Worm (Caenorhabditis elegans) whole organism, mixed stage, embryonic: ENCODE results near the gene bcc-1.

ENCODE experiments used
- bed-3 ChIP-seq: fragments of 200-800 bp; sonication (Bioruptor generic); optimal IDR thresholded peaks from 3 replicates; lab custom pipeline; 2018; ENCODE audit warnings: mild to moderate bottlenecking, missing genetic modification characterization, moderate library complexity, missing compliant biosample characterization
- blmp-1 ChIP-seq: fragments of 150-350 bp; optimal IDR thresholded peaks from 2 replicates; lab custom pipeline; 2014; ENCODE audit warnings: missing biosample characterization, missing genetic modification characterization
- ceh-43 ChIP-seq: fragments of 200-800 bp; sonication (Bioruptor generic); optimal IDR thresholded peaks from 2 replicates; lab custom pipeline; 2018; ENCODE audit warnings: mild to moderate bottlenecking, missing genetic modification characterization, moderate library complexity, missing compliant biosample characterization
- ceh-83 ChIP-seq: fragments of 200-800 bp; sonication (Bioruptor generic); optimal IDR thresholded peaks from 2 replicates; lab custom pipeline; 2018; ENCODE audit warnings: mild to moderate bottlenecking, missing genetic modification characterization, missing compliant biosample characterization
- ces-1 ChIP-seq: fragments of 150-350 bp; optimal IDR thresholded peaks from 2 replicates; lab custom pipeline; 2014; ENCODE audit warnings: missing biosample characterization, missing genetic modification reagents, missing genetic modification characterization
- cnd-1 ChIP-seq: fragments of 200-800 bp; sonication (Bioruptor generic); optimal IDR thresholded peaks from 2 replicates; lab custom pipeline; 2018; ENCODE audit warnings: mild to moderate bottlenecking, missing genetic modification characterization, missing compliant biosample characterization
- drap-1 ChIP-seq: fragments of 200-800 bp; sonication (Bioruptor generic); optimal IDR thresholded peaks from 3 replicates; lab custom pipeline; 2018; ENCODE audit warnings: mild to moderate bottlenecking, missing genetic modification characterization, missing compliant biosample characterization
- elt-1 ChIP-seq: sonication (generic microtip); optimal IDR thresholded peaks from 2 replicates; lab custom pipeline; 2017; ENCODE audit warnings: missing genetic modification characterization, mild to moderate bottlenecking, missing compliant biosample characterization, antibody characterized with exemption, moderate library complexity, borderline replicate concordance; ENCODE audit not compliant: insufficient read depth
- elt-3 ChIP-seq: fragments of 150-350 bp; optimal IDR thresholded peaks from 2 replicates; lab custom pipeline; 2014; ENCODE audit warnings: missing biosample characterization, missing genetic modification characterization
- ham-2 ChIP-seq: fragments of 200-800 bp; sonication (Bioruptor generic); optimal IDR thresholded peaks from 2 replicates; lab custom pipeline; 2018; ENCODE audit warnings: mild to moderate bottlenecking, missing genetic modification characterization, missing compliant biosample characterization
- hlh-1 ChIP-seq: fragments of 150-350 bp; optimal IDR thresholded peaks from 2 replicates; lab custom pipeline; 2014; ENCODE audit warnings: missing biosample characterization, missing genetic modification reagents, missing genetic modification characterization
- lin-13 ChIP-seq: fragments of 150-350 bp; optimal IDR thresholded peaks from 2 replicates; lab custom pipeline; 2014; ENCODE audit warnings: missing biosample characterization, missing genetic modification characterization
- lin-32 ChIP-seq: fragments of 200-800 bp; sonication (Bioruptor generic); optimal IDR thresholded peaks from 2 replicates; lab custom pipeline; 2018; ENCODE audit warnings: mild to moderate bottlenecking, missing genetic modification characterization, missing compliant biosample characterization
- lsy-2 ChIP-seq: fragments of 150-350 bp; optimal IDR thresholded peaks from 2 replicates; lab custom pipeline; 2014; ENCODE audit warnings: missing biosample characterization, missing genetic modification characterization
- mab-5 ChIP-seq: fragments of 150-350 bp; optimal IDR thresholded peaks from 2 replicates; lab custom pipeline; 2014; ENCODE audit warnings: missing biosample characterization, missing genetic modification characterization
- mep-1 ChIP-seq: fragments of 150-350 bp; optimal IDR thresholded peaks from 2 replicates; lab custom pipeline; 2017; ENCODE audit warnings: missing biosample characterization, missing genetic modification reagents, missing genetic modification characterization, inconsistent platforms
- mls-2 ChIP-seq: sonication (generic microtip); optimal IDR thresholded peaks from 2 replicates; lab custom pipeline; 2016; ENCODE audit warnings: mild to moderate bottlenecking, missing genetic modification characterization, moderate library complexity, missing compliant biosample characterization
- nhr-12 ChIP-seq: fragments of 150-350 bp; optimal IDR thresholded peaks from 2 replicates; lab custom pipeline; 2014; ENCODE audit warnings: missing biosample characterization, missing genetic modification characterization
- nhr-2 ChIP-seq: fragments of 150-350 bp; optimal IDR thresholded peaks from 2 replicates; lab custom pipeline; 2014; ENCODE audit warnings: missing biosample characterization, missing genetic modification characterization
- nhr-237 ChIP-seq: fragments of 150-350 bp; optimal IDR thresholded peaks from 2 replicates; lab custom pipeline; 2014; ENCODE audit warnings: missing biosample characterization, missing genetic modification characterization
- nhr-28 ChIP-seq: fragments of 150-350 bp; optimal IDR thresholded peaks from 2 replicates; lab custom pipeline; 2014; ENCODE audit warnings: missing biosample characterization, missing genetic modification characterization
- nhr-76 ChIP-seq: sonication (generic microtip); optimal IDR thresholded peaks from 2 replicates; lab custom pipeline; 2017; ENCODE audit warnings: missing biosample characterization, missing genetic modification characterization
- pha-4 ChIP-seq: fragments of 150-350 bp; optimal IDR thresholded peaks from 2 replicates; lab custom pipeline; 2018; ENCODE audit warnings: missing biosample characterization, missing genetic modification reagents, missing genetic modification characterization
- sem-2 ChIP-seq: fragments of 200-800 bp; sonication (Bioruptor generic); optimal IDR thresholded peaks from 2 replicates; lab custom pipeline; 2018; ENCODE audit warnings: mild to moderate bottlenecking, missing genetic modification characterization, missing compliant biosample characterization
- snpc-4 ChIP-seq: fragments of 150-350 bp; optimal IDR thresholded peaks from 2 replicates; lab custom pipeline; 2014; ENCODE audit warnings: missing biosample characterization, missing genetic modification characterization
- sptf-1 ChIP-seq: sonication (generic microtip); optimal IDR thresholded peaks from 2 replicates; lab custom pipeline; 2017; ENCODE audit warnings: mild to moderate bottlenecking, missing genetic modification characterization, moderate library complexity, missing compliant biosample characterization
- tbx-8 ChIP-seq: fragments of 200-800 bp; sonication (Bioruptor generic); optimal IDR thresholded peaks from 2 replicates; lab custom pipeline; 2018; ENCODE audit warnings: mild to moderate bottlenecking, missing genetic modification characterization, moderate library complexity, missing compliant biosample characterization
- unc-120 ChIP-seq: sonication (generic microtip); optimal IDR thresholded peaks from 2 replicates; lab custom pipeline; 2017; ENCODE audit warnings: missing genetic modification characterization, missing compliant biosample characterization; ENCODE audit not compliant: poor library complexity, severe bottlenecking
- unc-39 ChIP-seq: fragments of 150-350 bp; optimal IDR thresholded peaks from 2 replicates; lab custom pipeline; 2014; ENCODE audit warnings: missing biosample characterization, missing genetic modification characterization
- unc-62 ChIP-seq: fragments of 150-350 bp; optimal IDR thresholded peaks from 2 replicates; lab custom pipeline; 2014; ENCODE audit warnings: missing biosample characterization, missing genetic modification reagents, missing genetic modification characterization
- zip-8 ChIP-seq: fragments of 150-350 bp; optimal IDR thresholded peaks from 2 replicates; lab custom pipeline; 2014; ENCODE audit warnings: missing biosample characterization, missing genetic modification characterization
- ztf-11 ChIP-seq: fragments of 150-350 bp; optimal IDR thresholded peaks from 2 replicates; lab custom pipeline; 2014; ENCODE audit warnings: missing biosample characterization, missing genetic modification characterization

The bcc-1 gene

DNA sequence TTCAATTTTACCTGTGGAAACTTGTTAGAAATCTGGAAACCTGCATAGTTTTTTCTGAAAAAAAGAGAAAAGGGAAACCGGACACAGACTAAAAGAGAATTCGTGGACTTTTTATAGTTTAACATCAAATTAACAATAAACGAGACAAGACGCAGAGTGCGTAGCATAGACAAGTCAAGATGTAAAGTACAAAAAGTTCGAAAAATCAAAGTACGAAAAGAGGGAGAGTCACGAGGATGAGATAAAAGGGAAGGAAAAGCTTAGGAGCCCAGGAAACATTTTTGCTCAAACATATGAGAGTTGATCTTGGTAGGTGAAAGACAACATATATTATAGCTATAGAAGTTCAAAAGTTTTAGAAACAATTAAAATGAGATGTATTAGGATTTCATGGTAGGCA, 5.4 kb upstream of the bcc-1 start, which contains the start of gene M7.12:
Gene M7.12, minus strand, starts transcription at position 188 of the 400 bp plus-strand sequence.
- TF ChIP-seq lsy-2 (tag; lab: Kevin White, UChicago) (no peak), tbx-8 (GFP tag; lab: Kevin White, UChicago) (no peak), lin-32 (GFP tag; lab: Kevin White, UChicago) (no peak), nhr-2 (no peak), zip-8 (tag; lab: Kevin White, UChicago) (no peak), nhr-76 (tag; lab: Kevin White, UChicago) (no peak), unc-39 (tag; lab: Kevin White, UChicago) (no peak), mep-1 (tag; lab: Kevin White, UChicago) (no peak), drap-1 (GFP tag; lab: Kevin White, UChicago) (no peak), ztf-11 (tag; lab: Kevin White, UChicago) (no peak), sptf-1 (tag; lab: Kevin White, UChicago) (no peak), ham-2 (GFP tag; lab: Kevin White, UChicago) (no peak)

DNA sequence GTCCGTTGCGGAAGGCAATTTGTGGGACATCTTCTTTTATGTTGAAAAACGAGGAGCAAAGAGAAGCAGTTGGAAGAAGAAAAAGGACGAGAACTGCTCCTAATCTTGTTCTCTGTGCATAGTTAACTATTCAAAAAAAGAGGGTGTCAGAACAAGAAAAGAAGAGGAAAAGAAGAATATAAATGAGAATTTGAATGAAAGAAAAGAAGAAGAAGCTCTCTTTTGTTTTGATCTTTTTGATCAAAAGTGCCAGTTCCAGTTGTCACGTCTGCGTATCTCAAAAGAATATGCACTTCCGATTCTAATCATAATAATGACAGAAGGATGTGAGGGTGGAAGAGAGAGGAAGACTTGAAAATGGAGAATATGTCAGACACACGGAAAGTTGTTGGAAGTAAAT, 2.6 kb upstream of the bcc-1 start, which contains the start of gene M7.8:
Gene M7.8, minus strand, starts transcription at position 112 of the 400 bp plus-strand sequence.
- TF ChIP-seq elt-3: no peak
- TF ChIP-seq mab-5 (tag; lab: Kevin White, UChicago): no peak
- TF ChIP-seq hlh-1 (tag; lab: Kevin White, UChicago): no peak
- no peak for TF ChIP-seq cnd-1 (tag; lab: Kevin White, UChicago)
- TF ChIP-seq blmp-1: no peak
- peak; percentile 53 for TF ChIP-seq ces-1 (GFP tag; lab: Kevin White, UChicago)
- no peak for TF ChIP-seq pha-4 (tag; lab: Kevin White, UChicago)
- no peak for TF ChIP-seq mls-2 (tag; lab: Kevin White, UChicago)
- TF ChIP-seq unc-39 (tag; lab: Kevin White, UChicago): no peak
- TF ChIP-seq unc-62 (GFP tag; lab: Kevin White, UChicago): peak; percentile 32
- no peak for TF ChIP-seq lin-13 (tag; lab: Kevin White, UChicago)
- TF ChIP-seq sem-2 (GFP tag; lab: Kevin White, UChicago): no peak
- TF ChIP-seq ceh-83: no peak
- TF ChIP-seq unc-120 (tag; lab: Kevin White, UChicago): no peak

DNA sequence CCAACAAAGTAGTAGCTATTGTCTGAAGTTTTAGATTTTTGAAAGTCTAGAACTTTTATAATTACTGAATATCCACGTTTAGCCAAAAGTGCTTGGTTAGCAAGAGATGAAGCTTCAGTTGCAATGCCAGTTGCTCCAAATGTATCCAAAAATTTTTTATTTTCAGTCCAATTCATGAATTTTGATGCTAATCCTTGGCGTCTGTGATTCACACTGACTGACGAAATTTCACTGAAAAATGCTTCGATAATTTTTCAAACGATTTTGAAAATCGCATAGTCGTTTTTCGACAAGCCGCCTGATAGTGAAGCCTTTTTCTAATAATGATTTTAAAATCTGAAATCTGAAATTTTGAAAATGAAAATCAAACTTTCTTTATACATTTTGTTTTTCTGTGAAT, 1.7 kb upstream of the bcc-1 start:
- TF ChIP-seq cnd-1 (tag; lab: Kevin White, UChicago) (no peak), snpc-4 (tag; lab: Kevin White, UChicago) (no peak), ceh-43 (GFP tag; lab: Kevin White, UChicago) (no peak), nhr-76 (tag; lab: Kevin White, UChicago) (no peak), zip-8 (tag; lab: Kevin White, UChicago) (no peak), nhr-2 (no peak), unc-62 (GFP tag; lab: Kevin White, UChicago) (no peak), lin-13 (tag; lab: Kevin White, UChicago) (no peak), blmp-1 (no peak), tbx-8 (GFP tag; lab: Kevin White, UChicago) (no peak), drap-1 (GFP tag; lab: Kevin White, UChicago) (no peak), bed-3 (no peak), nhr-28 (no peak), nhr-12 (tag; lab: Kevin White, UChicago) (no peak), mab-5 (tag; lab: Kevin White, UChicago) (no peak)

- TF ChIP-seq mep-1 (tag; lab: Kevin White, UChicago) (no peak), elt-1 (tag; lab: Kevin White, UChicago) (no peak), snpc-4 (tag; lab: Kevin White, UChicago) (no peak), unc-120 (tag; lab: Kevin White, UChicago) (no peak), sptf-1 (tag; lab: Kevin White, UChicago) (no peak), elt-3 (no peak), unc-39 (tag; lab: Kevin White, UChicago) (no peak), lin-32 (GFP tag; lab: Kevin White, UChicago) (no peak), nhr-76 (tag; lab: Kevin White, UChicago) (no peak), ceh-43 (GFP tag; lab: Kevin White, UChicago) (no peak), ceh-83 (no peak), lsy-2 (tag; lab: Kevin White, UChicago) (no peak), pha-4 (tag; lab: Kevin White, UChicago) (no peak), nhr-28 (no peak), nhr-237 (tag; lab: Kevin White, UChicago) (no peak), blmp-1 (no peak), cnd-1 (tag; lab: Kevin White, UChicago) (no peak), ces-1 (GFP tag; lab: Kevin White, UChicago) (no peak)
Measured at ce11 chrIV:11089527-11089926, 2.8 kb downstream of the bcc-1 start, which contains the start of gene M7.7. M7.7 (plus strand) TSS chrIV:11089827.
